Worm (Caenorhabditis elegans) whole organism, young adult: ENCODE data around the gene nhr-232.

ENCODE experiments used
- B0019.2 ChIP-seq: fragments of 200-800 bp; sonication (Bioruptor generic); conservative IDR thresholded peaks from 2 replicates; pipeline ENCODE4 v1.3.6; 2022; ENCODE audit warnings: missing genetic modification reagents, missing genetic modification characterization, missing compliant biosample characterization
- B0035.1 ChIP-seq: sonication (generic microtip); optimal IDR thresholded peaks from 2 replicates; lab custom pipeline; 2016; ENCODE audit warnings: missing genetic modification characterization, mild to moderate bottlenecking, missing compliant biosample characterization, missing genotype, missing genetic modification reagents
- B0336.3 ChIP-seq: fragments of 200-800 bp; sonication (Bioruptor generic); IDR thresholded peaks from 2 replicates; pipeline ENCODE4 v1.3.6; 2022; ENCODE audit warnings: missing genetic modification characterization, missing compliant biosample characterization
- F23B12.7 ChIP-seq: sonication (generic microtip); optimal IDR thresholded peaks from 2 replicates; lab custom pipeline; 2017; ENCODE audit warnings: missing genetic modification characterization, mild to moderate bottlenecking, missing compliant biosample characterization, antibody characterized with exemption, moderate library complexity; ENCODE audit not compliant: insufficient read depth
- F39B2.1 ChIP-seq: fragments of 200-800 bp; sonication (Bioruptor generic); IDR thresholded peaks from 2 replicates; pipeline ENCODE4 v1.3.6; 2022; ENCODE audit warnings: missing genetic modification reagents, missing genetic modification characterization, missing compliant biosample characterization
- T26A5.8 ChIP-seq: sonication (generic microtip); optimal IDR thresholded peaks from 2 replicates; lab custom pipeline; 2016; ENCODE audit warnings: missing genetic modification characterization, missing compliant biosample characterization
- Y53F4B.3 ChIP-seq: fragments of 200-800 bp; sonication (Bioruptor generic); IDR thresholded peaks from 2 replicates; pipeline ENCODE4 v1.3.6; 2022; ENCODE audit warnings: missing genetic modification reagents, missing genetic modification characterization, missing compliant biosample characterization
- Y53G8AR.9 ChIP-seq: fragments of 200-800 bp; sonication (Bioruptor generic); conservative IDR thresholded peaks from 2 replicates; pipeline ENCODE4 v1.3.6; 2022; ENCODE audit warnings: missing genetic modification reagents, missing genetic modification characterization, missing compliant biosample characterization
- Y56A3A.18 ChIP-seq: fragments of 200-800 bp; sonication (Bioruptor generic); IDR thresholded peaks from 2 replicates; pipeline ENCODE4 v1.3.6; 2022; ENCODE audit warnings: missing genetic modification reagents, missing genetic modification characterization, missing compliant biosample characterization
- Y67H2A.10 ChIP-seq: fragments of 200-800 bp; sonication (Bioruptor generic); conservative IDR thresholded peaks from 2 replicates; pipeline ENCODE4 v1.3.6; 2022; ENCODE audit warnings: missing genetic modification reagents, missing genetic modification characterization, missing compliant biosample characterization
- Y95B8A.8 ChIP-seq: fragments of 200-800 bp; sonication (Bioruptor generic); IDR thresholded peaks from 2 replicates; pipeline ENCODE4 v1.3.6; 2022; ENCODE audit warnings: missing genetic modification reagents, missing genetic modification characterization, missing compliant biosample characterization
- ama-1 ChIP-seq, 3 experiments: fragments of 150-350 bp in 1 of 3; sonication (generic microtip) in 2 of 3; optimal IDR thresholded peaks; 2 replicates each; lab custom pipeline; 2014 to 2018; ENCODE audit warnings: missing biosample characterization in 2 of 3, missing genetic modification characterization in 2 of 3, missing genetic modification reagents in 2 of 3
- attf-3 ChIP-seq: fragments of 200-800 bp; sonication (Bioruptor generic); conservative IDR thresholded peaks from 2 replicates; pipeline ENCODE4 v1.3.6; 2022; ENCODE audit warnings: missing genetic modification reagents, missing genetic modification characterization, missing compliant biosample characterization
- bed-1 ChIP-seq: fragments of 200-800 bp; sonication (Bioruptor generic); IDR thresholded peaks from 2 replicates; pipeline ENCODE4 v1.3.6; 2022; ENCODE audit warnings: missing genetic modification reagents, missing genetic modification characterization, missing compliant biosample characterization
- cebp-2 ChIP-seq: fragments of 200-800 bp; sonication (Bioruptor generic); IDR thresholded peaks from 2 replicates; pipeline ENCODE4 v1.3.6; 2022; ENCODE audit warnings: missing genetic modification characterization, missing compliant biosample characterization
- ceh-100 ChIP-seq: fragments of 200-800 bp; sonication (Bioruptor generic); IDR thresholded peaks from 2 replicates; pipeline ENCODE4 v1.3.6; 2022; ENCODE audit warnings: missing genetic modification reagents, missing genetic modification characterization, missing compliant biosample characterization
- die-1 ChIP-seq: sonication (generic microtip); optimal IDR thresholded peaks from 2 replicates; lab custom pipeline; 2016; ENCODE audit warnings: missing genotype, mild to moderate bottlenecking, missing genetic modification characterization, missing compliant biosample characterization
- dox-1 ChIP-seq: fragments of 200-800 bp; sonication (Bioruptor generic); IDR thresholded peaks from 2 replicates; pipeline ENCODE4 v1.3.6; 2022; ENCODE audit warnings: missing genetic modification reagents, missing genetic modification characterization, missing compliant biosample characterization
- ets-4 ChIP-seq: fragments of 200-800 bp; sonication (Bioruptor generic); optimal IDR thresholded peaks from 2 replicates; lab custom pipeline; 2018; ENCODE audit warnings: mild to moderate bottlenecking, missing genetic modification characterization, missing compliant biosample characterization
- him-1 ChIP-seq: sonication (generic microtip); optimal IDR thresholded peaks from 2 replicates; lab custom pipeline; 2016; ENCODE audit warnings: missing genotype, missing genetic modification reagents, missing genetic modification characterization, missing compliant biosample characterization
- lin-35 ChIP-seq, 3 experiments: fragments of 150-350 bp in 2 of 3; sonication (generic microtip) in 1 of 3; optimal IDR thresholded peaks; 2 replicates each; lab custom pipeline; 2014 to 2018; ENCODE audit warnings: missing biosample characterization in 3 of 3, missing genetic modification characterization in 3 of 3, missing genetic modification reagents in 3 of 3
- lir-1 ChIP-seq: fragments of 200-800 bp; sonication (Bioruptor generic); conservative IDR thresholded peaks from 2 replicates; pipeline ENCODE4 v1.3.6; 2022; ENCODE audit warnings: missing genetic modification reagents, missing genetic modification characterization, missing compliant biosample characterization
- madf-3 ChIP-seq: fragments of 200-800 bp; sonication (Bioruptor generic); IDR thresholded peaks from 2 replicates; pipeline ENCODE4 v1.3.6; 2022; ENCODE audit warnings: missing genetic modification reagents, missing genetic modification characterization, missing compliant biosample characterization
- mcd-1 ChIP-seq: fragments of 200-800 bp; sonication (Bioruptor generic); IDR thresholded peaks from 2 replicates; pipeline ENCODE4 v1.3.6; 2022; ENCODE audit warnings: missing genetic modification reagents, missing genetic modification characterization, missing compliant biosample characterization
- nfya-1 ChIP-seq: sonication (generic microtip); optimal IDR thresholded peaks from 2 replicates; lab custom pipeline; 2017; ENCODE audit warnings: antibody characterized with exemption, missing compliant biosample characterization, missing genetic modification characterization, borderline replicate concordance; ENCODE audit not compliant: insufficient read depth
- nhr-120 ChIP-seq: fragments of 200-800 bp; sonication (Bioruptor generic); IDR thresholded peaks from 2 replicates; pipeline ENCODE4 v1.3.6; 2022; ENCODE audit warnings: missing genetic modification characterization, missing compliant biosample characterization
- nhr-80 ChIP-seq: sonication (generic microtip); optimal IDR thresholded peaks from 2 replicates; lab custom pipeline; 2016; ENCODE audit warnings: missing genetic modification characterization, missing compliant biosample characterization
- nhr-90 ChIP-seq: sonication (generic microtip); optimal IDR thresholded peaks from 2 replicates; lab custom pipeline; 2016; ENCODE audit warnings: missing genotype, mild to moderate bottlenecking, missing genetic modification characterization, missing compliant biosample characterization
- snpc-1.1 ChIP-seq: sonication (generic microtip); optimal IDR thresholded peaks from 2 replicates; lab custom pipeline; 2017; ENCODE audit warnings: missing genetic modification characterization, mild to moderate bottlenecking, missing compliant biosample characterization, antibody characterized with exemption, moderate library complexity, missing genotype, missing genetic modification reagents; ENCODE audit not compliant: insufficient read depth
- snpc-1.3 ChIP-seq: sonication (generic microtip); optimal IDR thresholded peaks from 2 replicates; lab custom pipeline; 2017; ENCODE audit warnings: missing genetic modification characterization, mild to moderate bottlenecking, missing compliant biosample characterization, antibody characterized with exemption, moderate library complexity, missing genotype, missing genetic modification reagents; ENCODE audit not compliant: insufficient read depth
- snpc-3.4 ChIP-seq: sonication (generic microtip); optimal IDR thresholded peaks from 2 replicates; lab custom pipeline; 2017; ENCODE audit warnings: missing genetic modification characterization, mild to moderate bottlenecking, missing compliant biosample characterization, antibody characterized with exemption, moderate library complexity, missing genotype, missing genetic modification reagents
- tbp1 ChIP-seq: fragments of 200-800 bp; sonication (Bioruptor generic); optimal IDR thresholded peaks from 2 replicates; lab custom pipeline; 2018; ENCODE audit warnings: mild to moderate bottlenecking, missing genetic modification characterization, missing compliant biosample characterization
- tbx-9 ChIP-seq: sonication (generic microtip); optimal IDR thresholded peaks from 2 replicates; lab custom pipeline; 2016; ENCODE audit warnings: borderline replicate concordance, missing genetic modification characterization, inconsistent platforms, missing compliant biosample characterization
- unc-62 ChIP-seq: fragments of 150-350 bp; optimal IDR thresholded peaks from 2 replicates; lab custom pipeline; 2014; ENCODE audit warnings: missing biosample characterization, missing genetic modification reagents, missing genetic modification characterization
- ztf-22 ChIP-seq: fragments of 200-800 bp; sonication (Bioruptor generic); optimal IDR thresholded peaks from 2 replicates; lab custom pipeline; 2018; ENCODE audit warnings: mild to moderate bottlenecking, missing genetic modification characterization, moderate library complexity, missing compliant biosample characterization
- ztf-3 ChIP-seq: fragments of 200-800 bp; sonication (Bioruptor generic); optimal IDR thresholded peaks from 2 replicates; lab custom pipeline; 2018; ENCODE audit warnings: mild to moderate bottlenecking, missing genetic modification characterization, missing compliant biosample characterization

nhr-232 gene

ce11 chrV:10287260-10287659 is 31.3 kb downstream of the nhr-232 start, which contains the start of gene B0024.3:
B0024.3 (plus strand) TSS chrV:10287560.
- TF ChIP-seq snpc-3.4 (tag; lab: Kevin White, UChicago) (no peak), nhr-90 (tag; lab: Kevin White, UChicago) (no peak), unc-62 (GFP tag; lab: Kevin White, UChicago) (no peak), tbx-9 (tag; lab: Kevin White, UChicago) (no peak)

- TF ChIP-seq die-1 (tag; lab: Kevin White, UChicago) (no peak), ztf-22 (GFP tag; lab: Kevin White, UChicago) (no peak), dox-1 (GFP tag; lab: Robert Waterston, UW) (no peak), B0019.2 (GFP tag; lab: Robert Waterston, UW) (no peak), snpc-1.1 (no peak), ets-4 (no peak), ama-1 (optimal IDR thresholded peaks at IDR 0.05; lab: Kevin White, UChicago) (no peak), ama-1 (GFP tag; optimal IDR thresholded peaks at IDR 0.05; lab: Kevin White, UChicago) (no peak), attf-3 (GFP tag; lab: Robert Waterston, UW) (no peak), ztf-3 (GFP tag; lab: Kevin White, UChicago) (no peak), Y95B8A.8 (GFP tag; lab: Robert Waterston, UW) (no peak), snpc-1.3 (tag; lab: Kevin White, UChicago) (no peak), F39B2.1 (GFP tag; lab: Robert Waterston, UW) (no peak), mcd-1 (GFP tag; lab: Robert Waterston, UW) (no peak), tbp1 (GFP tag; lab: Kevin White, UChicago) (no peak), ceh-100 (no peak), lir-1 (GFP tag; lab: Robert Waterston, UW) (no peak), bed-1 (GFP tag; lab: Robert Waterston, UW) (no peak), nhr-120 (GFP tag; lab: Robert Waterston, UW) (no peak), Y53F4B.3 (GFP tag; lab: Robert Waterston, UW) (no peak), madf-3 (GFP tag; lab: Robert Waterston, UW) (no peak)
Measured at ce11 chrV:10289743-10290142, 33.8 kb downstream of the nhr-232 start, which contains the start of gene B0024.15. B0024.15 (plus strand) TSS chrV:10290043.

DNA sequence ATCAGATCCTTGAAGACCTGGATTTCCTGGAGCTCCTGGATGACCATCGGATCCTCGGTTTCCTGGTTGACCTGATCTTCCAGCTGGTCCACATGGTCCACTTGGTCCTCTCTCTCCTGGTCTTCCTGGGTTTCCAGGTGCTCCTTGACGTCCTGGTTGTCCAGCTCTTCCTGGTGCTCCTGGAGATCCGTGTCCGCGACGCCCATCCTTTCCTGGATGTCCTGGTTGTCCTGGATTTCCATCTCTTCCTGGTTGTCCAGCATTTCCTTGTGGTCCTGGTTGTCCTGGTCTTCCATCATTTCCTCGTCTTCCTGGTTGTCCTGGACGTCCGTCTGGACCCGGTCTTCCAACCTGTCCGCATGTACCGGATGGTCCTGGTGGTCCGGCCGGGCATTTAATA is 35.9 kb downstream of the nhr-232 start:
- TF ChIP-seq Y67H2A.10 (GFP tag; lab: Robert Waterston, UW) (no peak), ceh-100 (no peak), B0336.3 (GFP tag; lab: Robert Waterston, UW) (no peak), Y56A3A.18 (GFP tag; lab: Robert Waterston, UW) (no peak)

DNA sequence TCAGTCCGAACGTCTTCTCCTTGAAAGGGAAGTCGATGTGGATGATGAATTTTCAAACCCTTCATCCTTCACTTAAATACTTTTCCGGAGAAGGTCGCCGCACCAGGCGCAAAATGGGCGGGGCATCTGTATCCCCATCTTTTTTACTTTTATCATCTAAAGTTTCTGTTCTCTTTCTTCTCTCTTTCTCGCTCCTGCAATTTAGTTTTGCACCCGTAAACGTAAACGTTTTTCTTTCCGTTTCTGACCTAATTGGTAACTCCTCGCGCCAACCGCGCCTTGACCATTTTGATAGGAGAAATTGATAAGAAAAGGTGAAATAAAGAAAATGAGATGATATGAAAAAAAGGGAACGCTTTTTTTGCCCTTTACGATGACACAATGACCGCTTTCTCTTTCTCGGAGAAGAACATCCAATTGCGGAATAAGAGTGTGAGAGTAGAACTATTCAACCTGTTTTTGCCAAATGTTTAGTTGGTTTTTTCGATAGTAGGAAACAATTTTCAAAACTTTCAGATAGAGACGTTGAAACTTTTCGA is 36.9 kb downstream of the nhr-232 start, which contains the start of gene col-149:
Gene col-149 (minus strand): TSS at position 51 of the 539 bp plus-strand sequence.
- TF ChIP-seq die-1 (tag; lab: Kevin White, UChicago) (no peak), B0336.3 (GFP tag; lab: Robert Waterston, UW) (no peak), nhr-80 (tag; lab: Kevin White, UChicago) (peak; percentile 32)
- TF ChIP-seq, all 124 proteins: peak for 1

DNA sequence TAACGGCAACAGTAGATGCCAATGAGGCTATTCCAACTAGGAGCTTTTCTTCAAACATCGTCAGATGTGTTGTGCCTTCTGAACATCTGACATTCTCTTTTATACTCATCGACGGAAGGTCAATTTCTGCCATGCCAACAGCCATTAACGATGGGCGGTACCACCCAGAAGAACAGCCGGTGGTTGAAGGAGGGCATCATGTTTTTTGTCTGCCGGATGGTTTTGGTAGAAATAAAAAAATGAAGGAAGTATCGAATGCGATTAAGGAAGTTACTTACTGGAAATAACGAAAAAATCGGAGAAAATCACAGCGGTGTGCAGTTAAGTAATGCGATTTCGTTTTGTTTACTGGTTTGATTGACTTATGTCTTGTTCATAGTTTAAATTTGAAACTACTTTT is 38.6 kb downstream of the nhr-232 start, which contains the start of gene col-150:
Gene col-150 (minus strand): TSS at position 101 of the 400 bp plus-strand sequence.
- TF ChIP-seq B0336.3 (GFP tag; lab: Robert Waterston, UW) (no peak), nfya-1 (tag; lab: Kevin White, UChicago) (no peak), him-1 (tag; lab: Kevin White, UChicago) (no peak), F23B12.7 (tag; lab: Kevin White, UChicago) (no peak), T26A5.8 (tag; lab: Kevin White, UChicago) (no peak), unc-62 (GFP tag; lab: Kevin White, UChicago) (no peak), Y53G8AR.9 (GFP tag; lab: Robert Waterston, UW) (no peak), B0035.1 (tag; lab: Kevin White, UChicago) (no peak), lin-35 (GFP tag; optimal IDR thresholded peaks at IDR 0.05; lab: Kevin White, UChicago) (no peak), cebp-2 (GFP tag; lab: Robert Waterston, UW) (no peak)
